Fruit fly (Drosophila melanogaster) whole organism, embryonic: ENCODE measurements around the gene tra.

ENCODE experiments used
- BtbVII ChIP-seq: fragments of 200-800 bp; sonication (Bioruptor generic); optimal IDR thresholded peaks from 3 replicates; lab custom pipeline; 2017; ENCODE audit warnings: missing biosample characterization, mild to moderate bottlenecking, missing genetic modification characterization
- CG12104 ChIP-seq: fragments of 200-800 bp; sonication (Bioruptor generic); optimal IDR thresholded peaks from 3 replicates; lab custom pipeline; 2016; ENCODE audit warnings: missing biosample characterization, missing genetic modification characterization
- CG12769 ChIP-seq: fragments of 200-800 bp; sonication (Bioruptor generic); optimal IDR thresholded peaks from 2 replicates; lab custom pipeline; 2019; ENCODE audit warnings: missing biosample characterization, mild to moderate bottlenecking, missing genetic modification characterization, moderate library complexity
- CG14667 ChIP-seq: fragments of 200-800 bp; sonication (Bioruptor generic); IDR thresholded peaks from 2 replicates; pipeline ENCODE4 v1.3.6; 2022; ENCODE audit warnings: missing biosample characterization, missing genetic modification characterization
- CG16813 ChIP-seq: fragments of 200-800 bp; sonication (Bioruptor generic); IDR thresholded peaks from 3 replicates; pipeline ENCODE4 v1.3.6; 2022; ENCODE audit warnings: missing biosample characterization, missing genetic modification characterization; ENCODE audit not compliant: partially characterized antibody
- CG18476 ChIP-seq: fragments of 200-800 bp; sonication (Bioruptor generic); optimal IDR thresholded peaks from 2 replicates; lab custom pipeline; 2016; ENCODE audit warnings: missing biosample characterization, mild to moderate bottlenecking, missing genetic modification characterization
- CG31441 ChIP-seq: fragments of 200-800 bp; sonication (Bioruptor generic); IDR thresholded peaks from 2 replicates; pipeline ENCODE4 v1.3.6; 2022; ENCODE audit warnings: missing biosample characterization, missing genetic modification characterization
- CG34376 ChIP-seq: fragments of 200-800 bp; sonication (Bioruptor generic); optimal IDR thresholded peaks from 2 replicates; lab custom pipeline; 2018; ENCODE audit warnings: missing biosample characterization, mild to moderate bottlenecking, missing genetic modification characterization
- CG42726 ChIP-seq: fragments of 200-800 bp; sonication (Bioruptor generic); IDR thresholded peaks from 2 replicates; pipeline ENCODE4 v1.3.6; 2022; ENCODE audit warnings: missing biosample characterization, missing genetic modification characterization; ENCODE audit not compliant: partially characterized antibody
- CG6175 ChIP-seq: fragments of 200-800 bp; sonication (Bioruptor generic); IDR thresholded peaks from 3 replicates; pipeline ENCODE4 v1.3.6; 2022; ENCODE audit warnings: missing biosample characterization, missing genetic modification characterization
- CG6854 ChIP-seq: fragments of 200-800 bp; sonication (Bioruptor generic); optimal IDR thresholded peaks from 3 replicates; lab custom pipeline; 2017; ENCODE audit warnings: missing biosample characterization, mild to moderate bottlenecking, missing genetic modification characterization
- CG8924 ChIP-seq: fragments of 200-800 bp; optimal IDR thresholded peaks from 3 replicates; lab custom pipeline; 2019; ENCODE audit warnings: missing biosample characterization, mild to moderate bottlenecking, missing genetic modification characterization, moderate library complexity
- CG9215 ChIP-seq: fragments of 200-800 bp; sonication (Bioruptor generic); IDR thresholded peaks from 2 replicates; pipeline ENCODE4 v1.3.6; 2022; ENCODE audit warnings: missing biosample characterization, missing genetic modification characterization
- CG9437 ChIP-seq: fragments of 200-800 bp; sonication (Bioruptor generic); optimal IDR thresholded peaks from 2 replicates; lab custom pipeline; 2018; ENCODE audit warnings: missing biosample characterization, mild to moderate bottlenecking, missing genetic modification characterization
- CG9817 ChIP-seq: fragments of 200-800 bp; sonication (Bioruptor generic); optimal IDR thresholded peaks from 2 replicates; lab custom pipeline; 2018; ENCODE audit warnings: missing biosample characterization, mild to moderate bottlenecking, missing genetic modification characterization, moderate library complexity
- D19A ChIP-seq: fragments of 200-800 bp; optimal IDR thresholded peaks from 3 replicates; lab custom pipeline; 2019; ENCODE audit warnings: missing biosample characterization, mild to moderate bottlenecking, missing genetic modification characterization, moderate library complexity
- Fer3 ChIP-seq: fragments of 200-800 bp; sonication (Bioruptor generic); optimal IDR thresholded peaks from 2 replicates; lab custom pipeline; 2018; ENCODE audit warnings: missing biosample characterization, mild to moderate bottlenecking, missing genetic modification characterization, moderate library complexity
- HLH4C ChIP-seq: fragments of 200-800 bp; sonication (Bioruptor generic); IDR thresholded peaks from 3 replicates; pipeline ENCODE4 v1.3.6; 2022; ENCODE audit warnings: missing biosample characterization, missing genetic modification characterization; ENCODE audit not compliant: partially characterized antibody
- Hmr ChIP-seq: fragments of 200-800 bp; sonication (Bioruptor generic); optimal IDR thresholded peaks from 3 replicates; lab custom pipeline; 2017; ENCODE audit warnings: mild to moderate bottlenecking, missing biosample characterization, missing genetic modification reagents, missing genetic modification characterization
- Hmx ChIP-seq: fragments of 200-800 bp; sonication (Bioruptor generic); optimal IDR thresholded peaks from 2 replicates; lab custom pipeline; 2016; ENCODE audit warnings: missing biosample characterization, missing genetic modification characterization
- Lhr ChIP-seq: fragments of 200-800 bp; sonication (Bioruptor generic); optimal IDR thresholded peaks from 3 replicates; lab custom pipeline; 2017; ENCODE audit warnings: mild to moderate bottlenecking, missing biosample characterization, missing genetic modification reagents, missing genetic modification characterization
- MBD-R2 ChIP-seq: fragments of 200-800 bp; sonication (Bioruptor generic); IDR thresholded peaks from 2 replicates; pipeline ENCODE4 v1.3.6; 2022; ENCODE audit warnings: missing biosample characterization, missing genetic modification characterization
- Max ChIP-seq: fragments of 200-800 bp; sonication (Bioruptor generic); optimal IDR thresholded peaks from 2 replicates; lab custom pipeline; 2016; ENCODE audit warnings: missing biosample characterization, mild to moderate bottlenecking, missing genetic modification characterization
- Nf-YC ChIP-seq: fragments of 200-800 bp; optimal IDR thresholded peaks from 3 replicates; lab custom pipeline; 2019; ENCODE audit warnings: missing biosample characterization, mild to moderate bottlenecking, missing genetic modification characterization, moderate library complexity
- Ravus ChIP-seq: fragments of 200-800 bp; sonication (Bioruptor generic); IDR thresholded peaks from 2 replicates; pipeline ENCODE4 v1.3.6; 2022; ENCODE audit warnings: missing biosample characterization, missing genetic modification characterization
- Rfx ChIP-seq: fragments of 200-800 bp; sonication (Bioruptor generic); IDR thresholded peaks from 2 replicates; pipeline ENCODE4 v1.3.6; 2022; ENCODE audit warnings: missing biosample characterization, missing genetic modification characterization
- Sox100B ChIP-seq: fragments of 200-800 bp; sonication (Bioruptor generic); optimal IDR thresholded peaks from 3 replicates; lab custom pipeline; 2018; ENCODE audit warnings: missing biosample characterization, mild to moderate bottlenecking, missing genetic modification characterization
- Sry-β ChIP-seq: fragments of 200-800 bp; sonication (Bioruptor generic); optimal IDR thresholded peaks from 2 replicates; lab custom pipeline; 2018; ENCODE audit warnings: missing biosample characterization, mild to moderate bottlenecking, missing genetic modification characterization, moderate library complexity
- ato ChIP-seq: fragments of 200-800 bp; sonication (Bioruptor generic); IDR thresholded peaks from 2 replicates; pipeline ENCODE4 v1.3.6; 2022; ENCODE audit warnings: missing biosample characterization, missing genetic modification characterization; ENCODE audit not compliant: partially characterized antibody
- bsh ChIP-seq, 2 experiments: fragments of 200-800 bp; sonication (Bioruptor generic); optimal IDR thresholded peaks; 2 replicates each; lab custom pipeline; 2017 to 2018; ENCODE audit warnings: mild to moderate bottlenecking in 2 of 2, missing biosample characterization in 2 of 2, missing genetic modification characterization in 2 of 2, moderate library complexity in 1 of 2
- chn ChIP-seq: fragments of 200-800 bp; sonication (Bioruptor generic); optimal IDR thresholded peaks from 2 replicates; lab custom pipeline; 2016; ENCODE audit warnings: missing biosample characterization, missing genetic modification characterization
- crol ChIP-seq: fragments of 200-800 bp; sonication (Bioruptor generic); IDR thresholded peaks from 2 replicates; pipeline ENCODE4 v1.3.6; 2022; ENCODE audit warnings: missing biosample characterization, missing genetic modification characterization
- disco-r ChIP-seq: fragments of 200-800 bp; sonication (Bioruptor generic); optimal IDR thresholded peaks from 2 replicates; lab custom pipeline; 2016; ENCODE audit warnings: missing biosample characterization, missing genetic modification characterization
- ems ChIP-seq: fragments of 200-800 bp; sonication (Bioruptor generic); optimal IDR thresholded peaks from 3 replicates; lab custom pipeline; 2016; ENCODE audit warnings: missing biosample characterization, missing genetic modification characterization
- exex ChIP-seq: fragments of 200-800 bp; sonication (Bioruptor generic); optimal IDR thresholded peaks from 4 replicates; lab custom pipeline; 2018; ENCODE audit warnings: missing biosample characterization, mild to moderate bottlenecking, missing genetic modification characterization, moderate library complexity
- fd96Cb ChIP-seq: fragments of 200-800 bp; sonication (Bioruptor generic); optimal IDR thresholded peaks from 2 replicates; lab custom pipeline; 2018; ENCODE audit warnings: missing biosample characterization, mild to moderate bottlenecking, missing genetic modification characterization, moderate library complexity
- h ChIP-seq: fragments of >200 bp; optimal IDR thresholded peaks from 2 replicates; lab custom pipeline; 2017
- hb ChIP-seq: fragments of 200-800 bp; sonication (Bioruptor generic); IDR thresholded peaks from 3 replicates; pipeline ENCODE4 v1.3.6; 2022; ENCODE audit warnings: missing biosample characterization, missing genetic modification characterization; ENCODE audit not compliant: partially characterized antibody
- lola ChIP-seq, 3 experiments: fragments of >200 bp in 2 of 3; fragments of 200-800 bp in 1 of 3; sonication (Bioruptor generic) in 1 of 3; optimal IDR thresholded peaks; 2 replicates each; lab custom pipeline; 2017 to 2019; ENCODE audit warnings: missing biosample characterization in 3 of 3, missing genetic modification characterization in 3 of 3, mild to moderate bottlenecking in 1 of 3, moderate library complexity in 1 of 3
- lov ChIP-seq, 2 experiments: fragments of 200-800 bp in 1 of 2; fragments of >200 bp in 1 of 2; sonication (Bioruptor generic) in 1 of 2; IDR thresholded peaks in 1 of 2; optimal IDR thresholded peaks in 1 of 2; 2 replicates in 1 of 2; 3 replicates in 1 of 2; pipeline versions ENCODE4 v1.3.6 to Lab custom; 2017 to 2022; ENCODE audit warnings: missing biosample characterization in 1 of 2, missing genetic modification characterization in 1 of 2
- nerfin-2 ChIP-seq: fragments of 200-800 bp; sonication (Bioruptor generic); IDR thresholded peaks from 2 replicates; pipeline ENCODE4 v1.3.6; 2022; ENCODE audit warnings: missing biosample characterization, missing genetic modification characterization; ENCODE audit not compliant: partially characterized antibody
- odd ChIP-seq: fragments of 200-800 bp; sonication (Bioruptor generic); optimal IDR thresholded peaks from 2 replicates; lab custom pipeline; 2017; ENCODE audit warnings: missing biosample characterization, mild to moderate bottlenecking, missing genetic modification characterization
- pnt ChIP-seq: fragments of 200-800 bp; sonication (Bioruptor generic); optimal IDR thresholded peaks from 3 replicates; lab custom pipeline; 2016; ENCODE audit warnings: missing biosample characterization, missing genetic modification characterization
- row ChIP-seq: fragments of 200-800 bp; sonication (Bioruptor generic); IDR thresholded peaks from 3 replicates; pipeline ENCODE4 v1.3.6; 2022; ENCODE audit warnings: missing biosample characterization, missing genetic modification characterization
- sens-2 ChIP-seq: fragments of 200-800 bp; sonication (Bioruptor generic); IDR thresholded peaks from 2 replicates; pipeline ENCODE4 v1.3.6; 2022; ENCODE audit warnings: missing biosample characterization, missing genetic modification characterization
- seq ChIP-seq: fragments of 200-800 bp; sonication (Bioruptor generic); IDR thresholded peaks from 2 replicates; pipeline ENCODE4 v1.3.6; 2022; ENCODE audit warnings: missing biosample characterization, missing genetic modification characterization
- sima ChIP-seq: fragments of 200-800 bp; sonication (Bioruptor generic); optimal IDR thresholded peaks from 2 replicates; lab custom pipeline; 2016; ENCODE audit warnings: missing biosample characterization, missing genetic modification characterization
- ssp ChIP-seq: fragments of 200-800 bp; sonication (Bioruptor generic); IDR thresholded peaks from 2 replicates; pipeline ENCODE4 v1.3.6; 2022; ENCODE audit warnings: missing biosample characterization, missing genetic modification characterization
- wek ChIP-seq: fragments of 200-800 bp; sonication (Bioruptor generic); optimal IDR thresholded peaks from 3 replicates; lab custom pipeline; 2018; ENCODE audit warnings: missing biosample characterization, mild to moderate bottlenecking, missing genetic modification characterization, moderate library complexity

tra gene

dm6 chr3L:16581201-16581705 is 9.6 kb downstream of the tra start, which contains the start of gene Smn (continued):
- TF ChIP-seq lov (optimal IDR thresholded peaks at IDR 0.05; lab: Kevin White, UChicago) = no peak
- TF ChIP-seq lov (GFP tag; IDR thresholded peaks at IDR 0.05; lab: Robert Waterston, UW) = no peak
- TF ChIP-seq bsh (GFP tag; optimal IDR thresholded peaks at IDR 0.05; lab: Kevin White, UChicago) = peak in 1 of 2 experiments; percentile 30
- peak; percentile 11 for TF ChIP-seq CG12104 (GFP tag; lab: Kevin White, UChicago)
- TF ChIP-seq Nf-YC (tag; lab: Kevin White, UChicago) = peak; percentile 21
- peak; percentile 89 for TF ChIP-seq nerfin-2 (GFP tag; lab: Robert Waterston, UW)
- 0 out of 2 replicates have a peak, but pooled peaks have one; percentile 34 for TF ChIP-seq CG9215 (GFP tag; lab: Robert Waterston, UW)
- TF ChIP-seq ems = no peak
- TF ChIP-seq chn = peak; percentile 29
- TF ChIP-seq sens-2 (GFP tag; lab: Robert Waterston, UW) = no peak
- TF ChIP-seq Hmx (GFP tag; lab: Kevin White, UChicago) = no peak
- peak; percentile 50 for TF ChIP-seq Max
- TF ChIP-seq ssp = peak; percentile 36; the same call in 1 of the 2 replicates
- peak; percentile 58 for TF ChIP-seq CG8924 (tag; lab: Kevin White, UChicago)
- TF ChIP-seq odd = no peak
- TF ChIP-seq CG6175 (GFP tag; lab: Robert Waterston, UW) = no peak
- TF ChIP-seq MBD-R2 = peak; percentile 55
- no peak for TF ChIP-seq CG6854 (GFP tag; lab: Kevin White, UChicago)
- no peak for TF ChIP-seq Sox100B (GFP tag; lab: Kevin White, UChicago)
- TF ChIP-seq CG9437 (GFP tag; lab: Kevin White, UChicago) = peak; percentile 18
- no peak for TF ChIP-seq wek (GFP tag; lab: Kevin White, UChicago)
- TF ChIP-seq CG12769 = peak; percentile 29
- TF ChIP-seq ato (GFP tag; lab: Robert Waterston, UW) = peak; percentile 72
- TF ChIP-seq Fer3 (tag; lab: Kevin White, UChicago) = peak; percentile 17
- TF ChIP-seq Rfx = peak; percentile 31; the same call in 1 of the 2 replicates
- TF ChIP-seq CG42726 (GFP tag; lab: Robert Waterston, UW) = peak; percentile 61; the same call in 1 of the 2 replicates
- peak; percentile 49 for TF ChIP-seq CG34376
- no peak for TF ChIP-seq BtbVII (GFP tag; lab: Kevin White, UChicago)
- no peak for TF ChIP-seq exex
- TF ChIP-seq lola (GFP tag; optimal IDR thresholded peaks at IDR 0.05; lab: Kevin White, UChicago) = peak in 1 of 3 experiments; percentile 28
- peak; percentile 83 for TF ChIP-seq hb
- TF ChIP-seq CG16813 (GFP tag; lab: Robert Waterston, UW) = peak; percentile 90
- peak; percentile 35 for TF ChIP-seq Lhr
- no peak for TF ChIP-seq Ravus (GFP tag; lab: Robert Waterston, UW)
- TF ChIP-seq row (GFP tag; lab: Robert Waterston, UW) = peak; percentile 83
- TF ChIP-seq h (lab: Kevin White, UChicago) = no peak
- TF ChIP-seq CG9817 (tag; lab: Kevin White, UChicago) = peak; percentile 56
- TF ChIP-seq CG14667 (GFP tag; lab: Robert Waterston, UW) = no peak
- TF ChIP-seq pnt (GFP tag; lab: Kevin White, UChicago) = no peak
- TF ChIP-seq disco-r = no peak
- peak; percentile 18 for TF ChIP-seq CG18476 (GFP tag; lab: Kevin White, UChicago)
- no peak for TF ChIP-seq sima (GFP tag; lab: Kevin White, UChicago)
- peak; percentile 53; the same call in 1 of the 2 replicates for TF ChIP-seq CG31441 (GFP tag; lab: Robert Waterston, UW)
- peak; percentile 51 for TF ChIP-seq Hmr (GFP tag; lab: Kevin White, UChicago)
- TF ChIP-seq D19A (tag; lab: Kevin White, UChicago) = peak; percentile 28
- peak; percentile 3 for TF ChIP-seq Sry-β (GFP tag; lab: Kevin White, UChicago)
- TF ChIP-seq fd96Cb (tag; lab: Kevin White, UChicago) = no peak
- no peak for TF ChIP-seq crol (GFP tag; lab: Robert Waterston, UW)
- no peak for TF ChIP-seq seq (GFP tag; lab: Robert Waterston, UW)
- TF ChIP-seq HLH4C = peak; percentile 81
